Fruit fly (Drosophila melanogaster) whole organism, embryonic: ENCODE data around the gene CG17109.

Experiments
- Asciz ChIP-seq: fragments of 200-800 bp; sonication (Bioruptor generic); optimal IDR thresholded peaks from 2 replicates; lab custom pipeline; 2017; ENCODE audit warnings: missing biosample characterization, mild to moderate bottlenecking, missing genetic modification characterization, missing genetic modification reagents
- B-H1 ChIP-seq: fragments of 200-800 bp; sonication (Bioruptor generic); IDR thresholded peaks from 3 replicates; pipeline ENCODE4 v1.3.6; 2022; ENCODE audit warnings: missing biosample characterization, missing genetic modification characterization
- CG10366 ChIP-seq: fragments of 200-800 bp; sonication (Bioruptor generic); IDR thresholded peaks from 2 replicates; pipeline ENCODE4 v1.3.6; 2022; ENCODE audit warnings: missing biosample characterization, missing genetic modification characterization
- CG10565 ChIP-seq: fragments of 200-800 bp; sonication (Bioruptor generic); optimal IDR thresholded peaks from 3 replicates; lab custom pipeline; 2016; ENCODE audit warnings: missing biosample characterization, mild to moderate bottlenecking, missing genetic modification characterization
- CG12299 ChIP-seq: fragments of 200-800 bp; sonication (Bioruptor generic); optimal IDR thresholded peaks from 2 replicates; lab custom pipeline; 2018; ENCODE audit warnings: missing biosample characterization, mild to moderate bottlenecking, missing genetic modification characterization
- CG12391 ChIP-seq: fragments of 200-800 bp; sonication (Bioruptor generic); optimal IDR thresholded peaks from 3 replicates; lab custom pipeline; 2018; ENCODE audit warnings: missing biosample characterization, mild to moderate bottlenecking, missing genetic modification characterization, moderate library complexity
- CG12659 ChIP-seq: fragments of 200-800 bp; sonication (Bioruptor generic); optimal IDR thresholded peaks from 3 replicates; lab custom pipeline; 2017; ENCODE audit warnings: mild to moderate bottlenecking, missing biosample characterization, missing genetic modification reagents, missing genetic modification characterization
- CG13894 ChIP-seq: fragments of 200-800 bp; sonication (Bioruptor generic); optimal IDR thresholded peaks from 3 replicates; lab custom pipeline; 2018; ENCODE audit warnings: missing biosample characterization, mild to moderate bottlenecking, missing genetic modification characterization, moderate library complexity
- CG15479 ChIP-seq: fragments of 200-800 bp; sonication (Bioruptor generic); optimal IDR thresholded peaks from 3 replicates; lab custom pipeline; 2019; ENCODE audit warnings: missing biosample characterization, mild to moderate bottlenecking, missing genetic modification characterization, moderate library complexity
- CG17912 ChIP-seq: fragments of 200-800 bp; sonication (Bioruptor generic); optimal IDR thresholded peaks from 2 replicates; lab custom pipeline; 2018; ENCODE audit warnings: missing biosample characterization, mild to moderate bottlenecking, missing genetic modification characterization
- CG2875 ChIP-seq: fragments of 200-800 bp; sonication (Bioruptor generic); optimal IDR thresholded peaks from 2 replicates; lab custom pipeline; 2017; ENCODE audit warnings: missing biosample characterization, mild to moderate bottlenecking, missing genetic modification characterization, missing genetic modification reagents
- CG31224 ChIP-seq: fragments of 200-800 bp; sonication (Bioruptor generic); IDR thresholded peaks from 2 replicates; pipeline ENCODE4 v1.3.6; 2022; ENCODE audit warnings: missing biosample characterization, missing genetic modification characterization
- CG33557 ChIP-seq: fragments of 200-800 bp; sonication (Bioruptor generic); optimal IDR thresholded peaks from 2 replicates; lab custom pipeline; 2019; ENCODE audit warnings: missing biosample characterization, mild to moderate bottlenecking, missing genetic modification characterization, moderate library complexity
- CG7786 ChIP-seq: fragments of 200-800 bp; sonication (Bioruptor generic); optimal IDR thresholded peaks from 2 replicates; lab custom pipeline; 2016; ENCODE audit warnings: missing biosample characterization, missing genetic modification characterization
- CG8388 ChIP-seq: fragments of 200-800 bp; sonication (Bioruptor generic); optimal IDR thresholded peaks from 2 replicates; lab custom pipeline; 2019; ENCODE audit warnings: missing biosample characterization, mild to moderate bottlenecking, missing genetic modification characterization, moderate library complexity
- Deaf1 ChIP-seq: fragments of 200-800 bp; optimal IDR thresholded peaks from 3 replicates; lab custom pipeline; 2019; ENCODE audit warnings: missing biosample characterization, mild to moderate bottlenecking, missing genetic modification characterization, moderate library complexity
- Gsc ChIP-seq: fragments of 200-800 bp; sonication (Bioruptor generic); IDR thresholded peaks from 2 replicates; pipeline ENCODE4 v1.3.6; 2022; ENCODE audit warnings: missing biosample characterization, missing genetic modification characterization
- Gug ChIP-seq: fragments of 200-800 bp; sonication (Bioruptor generic); IDR thresholded peaks from 4 replicates; pipeline ENCODE4 v1.3.6; 2022; ENCODE audit warnings: missing biosample characterization, missing genetic modification characterization
- H2.0 ChIP-seq: fragments of 200-800 bp; sonication (Bioruptor generic); IDR thresholded peaks from 2 replicates; pipeline ENCODE4 v1.3.6; 2022; ENCODE audit warnings: missing biosample characterization, missing genetic modification characterization
- HLH4C ChIP-seq: fragments of 200-800 bp; sonication (Bioruptor generic); IDR thresholded peaks from 3 replicates; pipeline ENCODE4 v1.3.6; 2022; ENCODE audit warnings: missing biosample characterization, missing genetic modification characterization; ENCODE audit not compliant: partially characterized antibody
- Hand ChIP-seq: fragments of 200-800 bp; sonication (Bioruptor generic); optimal IDR thresholded peaks from 2 replicates; lab custom pipeline; 2017; ENCODE audit warnings: mild to moderate bottlenecking, missing biosample characterization, missing genetic modification reagents, missing genetic modification characterization
- Med ChIP-seq: fragments of 200-800 bp; sonication (Bioruptor generic); peaks from one replicate; lab custom pipeline; 2016; ENCODE audit warnings: missing biosample characterization, missing genetic modification characterization, mild to moderate bottlenecking, inconsistent platforms, moderate library complexity
- Optix ChIP-seq: fragments of 200-800 bp; sonication (Bioruptor generic); IDR thresholded peaks from 3 replicates; pipeline ENCODE4 v1.3.6; 2022; ENCODE audit warnings: missing biosample characterization, missing genetic modification characterization
- Sry-δ ChIP-seq: fragments of 200-800 bp; sonication (Bioruptor generic); optimal IDR thresholded peaks from 2 replicates; lab custom pipeline; 2016; ENCODE audit warnings: missing biosample characterization, missing genetic modification characterization
- al ChIP-seq: fragments of 200-800 bp; sonication (Bioruptor generic); IDR thresholded peaks from 2 replicates; pipeline ENCODE4 v1.3.6; 2022; ENCODE audit warnings: missing biosample characterization, missing genetic modification characterization
- ara ChIP-seq: fragments of 200-800 bp; sonication (Bioruptor generic); IDR thresholded peaks from 2 replicates; pipeline ENCODE4 v1.3.6; 2022; ENCODE audit warnings: missing biosample characterization, missing genetic modification characterization
- cas ChIP-seq: fragments of 200-800 bp; sonication (Bioruptor generic); IDR thresholded peaks from 2 replicates; pipeline ENCODE4 v1.3.6; 2022; ENCODE audit warnings: missing biosample characterization, missing genetic modification characterization
- dimm ChIP-seq: fragments of 200-800 bp; sonication (Bioruptor generic); IDR thresholded peaks from 2 replicates; pipeline ENCODE4 v1.3.6; 2022; ENCODE audit warnings: missing biosample characterization, missing genetic modification characterization
- dmrt99B ChIP-seq: fragments of 200-800 bp; sonication (Bioruptor generic); optimal IDR thresholded peaks from 2 replicates; lab custom pipeline; 2018; ENCODE audit warnings: missing biosample characterization, mild to moderate bottlenecking, missing genetic modification characterization, moderate library complexity
- dpn ChIP-seq, 2 experiments: fragments of 200-800 bp; sonication (Bioruptor generic); optimal IDR thresholded peaks; 3 replicates each; lab custom pipeline; 2016; ENCODE audit warnings: missing biosample characterization in 2 of 2, missing genetic modification characterization in 2 of 2
- fd102C ChIP-seq: fragments of 200-800 bp; sonication (Bioruptor generic); optimal IDR thresholded peaks from 2 replicates; lab custom pipeline; 2018; ENCODE audit warnings: missing biosample characterization, mild to moderate bottlenecking, missing genetic modification characterization, moderate library complexity
- fd96Cb ChIP-seq: fragments of 200-800 bp; sonication (Bioruptor generic); optimal IDR thresholded peaks from 2 replicates; lab custom pipeline; 2018; ENCODE audit warnings: missing biosample characterization, mild to moderate bottlenecking, missing genetic modification characterization, moderate library complexity
- fu2 ChIP-seq: fragments of 200-800 bp; sonication (Bioruptor generic); optimal IDR thresholded peaks from 2 replicates; lab custom pipeline; 2016; ENCODE audit warnings: missing biosample characterization, missing genetic modification characterization
- grau ChIP-seq: fragments of 200-800 bp; optimal IDR thresholded peaks from 3 replicates; lab custom pipeline; 2019; ENCODE audit warnings: missing biosample characterization, mild to moderate bottlenecking, missing genetic modification characterization, moderate library complexity
- gsb-n ChIP-seq: fragments of 200-800 bp; sonication (Bioruptor generic); optimal IDR thresholded peaks from 3 replicates; lab custom pipeline; 2018; ENCODE audit warnings: missing biosample characterization, mild to moderate bottlenecking, missing genetic modification characterization
- lola ChIP-seq, 3 experiments: fragments of >200 bp in 2 of 3; fragments of 200-800 bp in 1 of 3; sonication (Bioruptor generic) in 1 of 3; optimal IDR thresholded peaks; 2 replicates each; lab custom pipeline; 2017 to 2019; ENCODE audit warnings: missing biosample characterization in 3 of 3, missing genetic modification characterization in 3 of 3, mild to moderate bottlenecking in 1 of 3, moderate library complexity in 1 of 3
- mld ChIP-seq: fragments of 200-800 bp; sonication (Bioruptor generic); IDR thresholded peaks from 3 replicates; pipeline ENCODE4 v1.3.6; 2022; ENCODE audit warnings: missing biosample characterization, missing genetic modification characterization; ENCODE audit not compliant: partially characterized antibody
- onecut ChIP-seq: fragments of 200-800 bp; sonication (Bioruptor generic); IDR thresholded peaks from 2 replicates; pipeline ENCODE4 v1.3.6; 2022; ENCODE audit warnings: missing biosample characterization, missing genetic modification characterization
- pho ChIP-seq: fragments of 200-800 bp; sonication (Bioruptor generic); optimal IDR thresholded peaks from 2 replicates; lab custom pipeline; 2016; ENCODE audit warnings: missing biosample characterization, missing genetic modification characterization
- pnt ChIP-seq: fragments of 200-800 bp; sonication (Bioruptor generic); optimal IDR thresholded peaks from 3 replicates; lab custom pipeline; 2016; ENCODE audit warnings: missing biosample characterization, missing genetic modification characterization
- prd ChIP-seq, 3 experiments: fragments of >200 bp in 2 of 3; fragments of 200-800 bp in 1 of 3; sonication (Bioruptor generic) in 1 of 3; optimal IDR thresholded peaks in 2 of 3; IDR thresholded peaks in 1 of 3; 2 replicates in 2 of 3; 3 replicates in 1 of 3; pipeline versions ENCODE4 v1.3.6 to Lab custom; 2017 to 2022; ENCODE audit warnings: missing biosample characterization in 1 of 3, missing genetic modification characterization in 1 of 3
- ranshi ChIP-seq: fragments of 200-800 bp; sonication (Bioruptor generic); IDR thresholded peaks from 2 replicates; pipeline ENCODE4 v1.3.6; 2022; ENCODE audit warnings: missing biosample characterization, missing genetic modification characterization
- slou ChIP-seq: fragments of 200-800 bp; sonication (Bioruptor generic); optimal IDR thresholded peaks from 3 replicates; lab custom pipeline; 2016; ENCODE audit warnings: missing biosample characterization, missing genetic modification characterization
- trem ChIP-seq: fragments of 200-800 bp; optimal IDR thresholded peaks from 3 replicates; lab custom pipeline; 2019; ENCODE audit warnings: missing biosample characterization, mild to moderate bottlenecking, missing genetic modification characterization, moderate library complexity
- tx ChIP-seq: fragments of 200-800 bp; sonication (Bioruptor generic); optimal IDR thresholded peaks from 2 replicates; lab custom pipeline; 2016; ENCODE audit warnings: missing biosample characterization, missing genetic modification characterization
- unc-4 ChIP-seq: fragments of 200-800 bp; sonication (Bioruptor generic); IDR thresholded peaks from 2 replicates; pipeline ENCODE4 v1.3.6; 2022; ENCODE audit warnings: missing biosample characterization, missing genetic modification characterization; ENCODE audit not compliant: partially characterized antibody
- zen2 ChIP-seq: fragments of 200-800 bp; sonication (Bioruptor generic); IDR thresholded peaks from 3 replicates; pipeline ENCODE4 v1.3.6; 2022; ENCODE audit warnings: missing biosample characterization, missing genetic modification characterization; ENCODE audit not compliant: partially characterized antibody

CG17109 gene

dm6 chr3R:23117683-23118470 is 22.4 kb downstream of the CG17109 start, which contains the start of the genes Rassf and CenB1A (continued):
- TF ChIP-seq HLH4C (GFP tag; lab: Robert Waterston, UW) (no peak), fd102C (GFP tag; lab: Kevin White, UChicago) (no peak), fd96Cb (tag; lab: Kevin White, UChicago) (peak; percentile 11), CG17912 (GFP tag; lab: Kevin White, UChicago) (no peak), CG10366 (GFP tag; lab: Robert Waterston, UW) (peak; percentile 24; the same call in 1 of the 2 replicates), H2.0 (no peak; the same call in 1 of the 2 replicates), fu2 (GFP tag; lab: Kevin White, UChicago) (peak; percentile 51), mld (GFP tag; lab: Robert Waterston, UW) (no peak), CG31224 (0 out of 2 replicates have a peak, but pooled peaks have one; percentile 15), unc-4 (peak; percentile 46), slou (GFP tag; lab: Kevin White, UChicago) (no peak), CG13894 (tag; lab: Kevin White, UChicago) (no peak), Hand (no peak), dmrt99B (no peak), CG7786 (GFP tag; lab: Kevin White, UChicago) (peak; percentile 29), ranshi (GFP tag; lab: Robert Waterston, UW) (peak; percentile 88), Gug (GFP tag; lab: Robert Waterston, UW) (0 out of 4 replicates have a peak, but pooled peaks have one; percentile 9), dimm (GFP tag; lab: Robert Waterston, UW) (no peak), gsb-n (tag; lab: Kevin White, UChicago) (no peak), CG12299 (tag; lab: Kevin White, UChicago) (no peak), CG15479 (no peak), pnt (GFP tag; lab: Kevin White, UChicago) (peak; percentile 54), cas (no peak), Gsc (no peak), zen2 (GFP tag; lab: Robert Waterston, UW) (peak; percentile 21; the same call in 1 of the 3 replicates), tx (no peak), onecut (GFP tag; lab: Robert Waterston, UW) (no peak), CG10565 (no peak), CG12391 (peak; percentile 62), Deaf1 (peak; percentile 15), Optix (GFP tag; lab: Robert Waterston, UW) (no peak), prd (optimal IDR thresholded peaks at IDR 0.05; lab: Kevin White, UChicago) (no peak), prd (GFP tag; IDR thresholded peaks at IDR 0.05; lab: Robert Waterston, UW) (peak; percentile 53; the same call in 2 of the 3 replicates), trem (peak; percentile 21), CG2875 (GFP tag; lab: Kevin White, UChicago) (no peak), al (peak; percentile 45; the same call in 1 of the 2 replicates), grau (tag; lab: Kevin White, UChicago) (peak; percentile 27), lola (GFP tag; optimal IDR thresholded peaks at IDR 0.05; lab: Kevin White, UChicago) (peak in 1 of 3 experiments; percentile 18), Asciz (GFP tag; lab: Kevin White, UChicago) (no peak), pho (GFP tag; lab: Kevin White, UChicago) (peak; percentile 57), CG33557 (GFP tag; lab: Kevin White, UChicago) (peak; percentile 11), ara (GFP tag; lab: Robert Waterston, UW) (peak; percentile 11; the same call in 1 of the 2 replicates), Sry-δ (GFP tag; lab: Kevin White, UChicago) (peak; percentile 48), Med (GFP tag; lab: Kevin White, UChicago) (peak; percentile 88), CG8388 (peak; percentile 9), B-H1 (GFP tag; lab: Robert Waterston, UW) (no peak), dpn (GFP tag; optimal IDR thresholded peaks at IDR 0.05; lab: Kevin White, UChicago) (peak; percentile 53 to 54), CG12659 (GFP tag; lab: Kevin White, UChicago) (peak; percentile 51)
